Fruit fly (Drosophila melanogaster) whole organism, embryonic: ENCODE data around the gene Glg1.

Experiments used
- Asciz ChIP-seq: fragments of 200-800 bp; sonication (Bioruptor generic); optimal IDR thresholded peaks from 2 replicates; lab custom pipeline; 2017; ENCODE audit warnings: missing biosample characterization, mild to moderate bottlenecking, missing genetic modification characterization, missing genetic modification reagents
- Bteb2 ChIP-seq: fragments of 200-800 bp; sonication (Bioruptor generic); optimal IDR thresholded peaks from 2 replicates; lab custom pipeline; 2016; ENCODE audit warnings: missing biosample characterization, missing genetic modification characterization
- CG1024 ChIP-seq: fragments of 200-800 bp; sonication (Bioruptor generic); IDR thresholded peaks from 2 replicates; pipeline ENCODE4 v1.3.6; 2022; ENCODE audit warnings: missing biosample characterization, missing genetic modification characterization
- CG11085 ChIP-seq: fragments of 200-800 bp; sonication (Bioruptor generic); IDR thresholded peaks from 2 replicates; pipeline ENCODE4 v1.3.6; 2022; ENCODE audit warnings: missing biosample characterization, missing genetic modification characterization
- CG12104 ChIP-seq: fragments of 200-800 bp; sonication (Bioruptor generic); optimal IDR thresholded peaks from 3 replicates; lab custom pipeline; 2016; ENCODE audit warnings: missing biosample characterization, missing genetic modification characterization
- CG12299 ChIP-seq: fragments of 200-800 bp; sonication (Bioruptor generic); optimal IDR thresholded peaks from 2 replicates; lab custom pipeline; 2018; ENCODE audit warnings: missing biosample characterization, mild to moderate bottlenecking, missing genetic modification characterization
- CG13123 ChIP-seq: fragments of 200-800 bp; sonication (Bioruptor generic); optimal IDR thresholded peaks from 2 replicates; lab custom pipeline; 2016; ENCODE audit warnings: missing biosample characterization, missing genetic modification characterization
- CG13424 ChIP-seq: fragments of 200-800 bp; sonication (Bioruptor generic); optimal IDR thresholded peaks from 2 replicates; lab custom pipeline; 2019; ENCODE audit warnings: missing biosample characterization, mild to moderate bottlenecking, missing genetic modification characterization, moderate library complexity
- CG13624 ChIP-seq: fragments of 200-800 bp; sonication (Bioruptor generic); optimal IDR thresholded peaks from 2 replicates; lab custom pipeline; 2016; ENCODE audit warnings: missing biosample characterization, missing genetic modification characterization
- CG13894 ChIP-seq: fragments of 200-800 bp; sonication (Bioruptor generic); optimal IDR thresholded peaks from 3 replicates; lab custom pipeline; 2018; ENCODE audit warnings: missing biosample characterization, mild to moderate bottlenecking, missing genetic modification characterization, moderate library complexity
- CG1647 ChIP-seq: fragments of 200-800 bp; sonication (Bioruptor generic); optimal IDR thresholded peaks from 3 replicates; lab custom pipeline; 2016; ENCODE audit warnings: missing biosample characterization, missing genetic modification characterization
- CG31365 ChIP-seq: fragments of 200-800 bp; sonication (Bioruptor generic); optimal IDR thresholded peaks from 2 replicates; lab custom pipeline; 2018; ENCODE audit warnings: missing biosample characterization, mild to moderate bottlenecking, missing genetic modification characterization
- CG4617 ChIP-seq: fragments of 200-800 bp; sonication (Bioruptor generic); optimal IDR thresholded peaks from 3 replicates; lab custom pipeline; 2016; ENCODE audit warnings: missing biosample characterization, missing genetic modification characterization, borderline replicate concordance
- CG7357 ChIP-seq: fragments of 200-800 bp; sonication (Bioruptor generic); IDR thresholded peaks from 3 replicates; pipeline ENCODE4 v1.3.6; 2022; ENCODE audit warnings: missing biosample characterization, missing genetic modification characterization
- CG7745 ChIP-seq: fragments of 200-800 bp; sonication (Bioruptor generic); optimal IDR thresholded peaks from 2 replicates; lab custom pipeline; 2018; ENCODE audit warnings: missing biosample characterization, mild to moderate bottlenecking, missing genetic modification characterization, moderate library complexity
- CG9932 ChIP-seq: fragments of 200-800 bp; sonication (Bioruptor generic); IDR thresholded peaks from 2 replicates; pipeline ENCODE4 v1.3.6; 2022; ENCODE audit warnings: missing biosample characterization, missing genetic modification characterization
- D ChIP-seq, 2 experiments: fragments of 200-800 bp in 1 of 2; fragments of >200 bp in 1 of 2; sonication (Bioruptor generic) in 1 of 2; optimal IDR thresholded peaks; 2 replicates in 1 of 2; 3 replicates in 1 of 2; lab custom pipeline; 2017; ENCODE audit warnings: mild to moderate bottlenecking in 1 of 2, missing biosample characterization in 1 of 2, missing genetic modification characterization in 1 of 2, missing genetic modification reagents in 1 of 2
- Dref ChIP-seq: fragments of 200-800 bp; sonication (Bioruptor generic); IDR thresholded peaks from 2 replicates; pipeline ENCODE4 v1.3.6; 2022; ENCODE audit warnings: missing biosample characterization, missing genetic modification characterization
- E2f2 ChIP-seq: fragments of 200-800 bp; sonication (Bioruptor generic); IDR thresholded peaks from 2 replicates; pipeline ENCODE4 v1.3.6; 2022; ENCODE audit warnings: missing biosample characterization, missing genetic modification characterization
- Fer1 ChIP-seq: fragments of 200-800 bp; sonication (Bioruptor generic); optimal IDR thresholded peaks from 2 replicates; lab custom pipeline; 2017; ENCODE audit warnings: missing biosample characterization, mild to moderate bottlenecking, missing genetic modification characterization
- Fer3 ChIP-seq: fragments of 200-800 bp; sonication (Bioruptor generic); optimal IDR thresholded peaks from 2 replicates; lab custom pipeline; 2018; ENCODE audit warnings: missing biosample characterization, mild to moderate bottlenecking, missing genetic modification characterization, moderate library complexity
- Jarid2 ChIP-seq: fragments of 200-800 bp; sonication (Bioruptor generic); optimal IDR thresholded peaks from 3 replicates; lab custom pipeline; 2017; ENCODE audit warnings: mild to moderate bottlenecking, missing biosample characterization, missing genetic modification reagents, missing genetic modification characterization
- Lpt ChIP-seq: fragments of >200 bp; optimal IDR thresholded peaks from 2 replicates; lab custom pipeline; 2018; ENCODE audit warnings: missing biosample characterization, missing genetic modification characterization
- Oaz ChIP-seq: fragments of 200-800 bp; sonication (Bioruptor generic); IDR thresholded peaks from 2 replicates; pipeline ENCODE4 v1.3.6; 2022; ENCODE audit warnings: missing biosample characterization, missing genetic modification characterization
- abd-A ChIP-seq: fragments of 200-800 bp; sonication (Bioruptor generic); optimal IDR thresholded peaks from 3 replicates; lab custom pipeline; 2019; ENCODE audit warnings: missing biosample characterization, mild to moderate bottlenecking, missing genetic modification characterization, moderate library complexity
- amos ChIP-seq: fragments of 200-800 bp; sonication (Bioruptor generic); IDR thresholded peaks from 2 replicates; pipeline ENCODE4 v1.3.6; 2022; ENCODE audit warnings: missing biosample characterization, missing genetic modification characterization; ENCODE audit not compliant: partially characterized antibody
- bbx ChIP-seq: fragments of 200-800 bp; sonication (Bioruptor generic); IDR thresholded peaks from 2 replicates; pipeline ENCODE4 v1.3.6; 2022; ENCODE audit warnings: missing biosample characterization, missing genetic modification characterization; ENCODE audit not compliant: partially characterized antibody
- bcd ChIP-seq: fragments of 200-800 bp; sonication (Bioruptor generic); optimal IDR thresholded peaks from 2 replicates; lab custom pipeline; 2017; ENCODE audit warnings: missing biosample characterization, mild to moderate bottlenecking, missing genetic modification characterization
- bigmax ChIP-seq: fragments of 200-800 bp; sonication (Bioruptor generic); optimal IDR thresholded peaks from 2 replicates; lab custom pipeline; 2018; ENCODE audit warnings: missing biosample characterization, mild to moderate bottlenecking, missing genetic modification characterization
- br ChIP-seq: fragments of >200 bp; optimal IDR thresholded peaks from 2 replicates; lab custom pipeline; 2017
- btn ChIP-seq: fragments of 200-800 bp; sonication (Bioruptor generic); optimal IDR thresholded peaks from 2 replicates; lab custom pipeline; 2016; ENCODE audit warnings: missing biosample characterization, missing genetic modification characterization
- chn ChIP-seq: fragments of 200-800 bp; sonication (Bioruptor generic); optimal IDR thresholded peaks from 2 replicates; lab custom pipeline; 2016; ENCODE audit warnings: missing biosample characterization, missing genetic modification characterization
- dati ChIP-seq: fragments of 200-800 bp; sonication (Bioruptor generic); IDR thresholded peaks from 2 replicates; pipeline ENCODE4 v1.3.6; 2022; ENCODE audit warnings: missing biosample characterization, missing genetic modification characterization
- exex ChIP-seq: fragments of 200-800 bp; sonication (Bioruptor generic); optimal IDR thresholded peaks from 4 replicates; lab custom pipeline; 2018; ENCODE audit warnings: missing biosample characterization, mild to moderate bottlenecking, missing genetic modification characterization, moderate library complexity
- ftz-f1 ChIP-seq: fragments of 200-800 bp; sonication (Bioruptor generic); optimal IDR thresholded peaks from 2 replicates; lab custom pipeline; 2016; ENCODE audit warnings: missing biosample characterization, missing genetic modification characterization
- gcm ChIP-seq: fragments of 200-800 bp; sonication (Bioruptor generic); optimal IDR thresholded peaks from 2 replicates; lab custom pipeline; 2019; ENCODE audit warnings: missing biosample characterization, mild to moderate bottlenecking, missing genetic modification characterization, moderate library complexity
- gsb ChIP-seq: fragments of 200-800 bp; sonication (Bioruptor generic); IDR thresholded peaks from 2 replicates; pipeline ENCODE4 v1.3.6; 2022; ENCODE audit warnings: missing biosample characterization, missing genetic modification characterization
- h ChIP-seq: fragments of >200 bp; optimal IDR thresholded peaks from 2 replicates; lab custom pipeline; 2017
- ham ChIP-seq: fragments of 200-800 bp; sonication (Bioruptor generic); IDR thresholded peaks from 2 replicates; pipeline ENCODE4 v1.3.6; 2022; ENCODE audit warnings: missing biosample characterization, missing genetic modification characterization
- kah ChIP-seq: fragments of 200-800 bp; sonication (Bioruptor generic); optimal IDR thresholded peaks from 2 replicates; lab custom pipeline; 2018; ENCODE audit warnings: missing biosample characterization, mild to moderate bottlenecking, missing genetic modification characterization
- mirr ChIP-seq: fragments of 200-800 bp; sonication (Bioruptor generic); optimal IDR thresholded peaks from 3 replicates; lab custom pipeline; 2018; ENCODE audit warnings: missing biosample characterization, mild to moderate bottlenecking, missing genetic modification characterization
- mld ChIP-seq: fragments of 200-800 bp; sonication (Bioruptor generic); IDR thresholded peaks from 3 replicates; pipeline ENCODE4 v1.3.6; 2022; ENCODE audit warnings: missing biosample characterization, missing genetic modification characterization; ENCODE audit not compliant: partially characterized antibody
- sc ChIP-seq, 3 experiments: fragments of >200 bp in 2 of 3; fragments of 200-800 bp in 1 of 3; sonication (Bioruptor generic) in 1 of 3; optimal IDR thresholded peaks; 2 replicates in 2 of 3; 3 replicates in 1 of 3; lab custom pipeline; 2017; ENCODE audit warnings: mild to moderate bottlenecking in 1 of 3, missing biosample characterization in 1 of 3, missing genetic modification characterization in 1 of 3, missing genetic modification reagents in 1 of 3
- sd ChIP-seq: fragments of 200-800 bp; sonication (Bioruptor generic); optimal IDR thresholded peaks from 3 replicates; lab custom pipeline; 2018; ENCODE audit warnings: missing biosample characterization, mild to moderate bottlenecking, missing genetic modification characterization, moderate library complexity
- slbo ChIP-seq: fragments of 200-800 bp; sonication (Bioruptor generic); IDR thresholded peaks from 2 replicates; pipeline ENCODE4 v1.3.6; 2022; ENCODE audit warnings: missing biosample characterization, missing genetic modification characterization
- so ChIP-seq: fragments of 200-800 bp; sonication (Bioruptor generic); IDR thresholded peaks from 3 replicates; pipeline ENCODE4 v1.3.6; 2022; ENCODE audit warnings: missing biosample characterization, missing genetic modification characterization
- unc-4 ChIP-seq: fragments of 200-800 bp; sonication (Bioruptor generic); IDR thresholded peaks from 2 replicates; pipeline ENCODE4 v1.3.6; 2022; ENCODE audit warnings: missing biosample characterization, missing genetic modification characterization; ENCODE audit not compliant: partially characterized antibody
- vnd ChIP-seq: fragments of 200-800 bp; sonication (Bioruptor generic); IDR thresholded peaks from 3 replicates; pipeline ENCODE4 v1.3.6; 2022; ENCODE audit warnings: missing biosample characterization, missing genetic modification characterization; ENCODE audit not compliant: partially characterized antibody

Gene Glg1

DNA sequence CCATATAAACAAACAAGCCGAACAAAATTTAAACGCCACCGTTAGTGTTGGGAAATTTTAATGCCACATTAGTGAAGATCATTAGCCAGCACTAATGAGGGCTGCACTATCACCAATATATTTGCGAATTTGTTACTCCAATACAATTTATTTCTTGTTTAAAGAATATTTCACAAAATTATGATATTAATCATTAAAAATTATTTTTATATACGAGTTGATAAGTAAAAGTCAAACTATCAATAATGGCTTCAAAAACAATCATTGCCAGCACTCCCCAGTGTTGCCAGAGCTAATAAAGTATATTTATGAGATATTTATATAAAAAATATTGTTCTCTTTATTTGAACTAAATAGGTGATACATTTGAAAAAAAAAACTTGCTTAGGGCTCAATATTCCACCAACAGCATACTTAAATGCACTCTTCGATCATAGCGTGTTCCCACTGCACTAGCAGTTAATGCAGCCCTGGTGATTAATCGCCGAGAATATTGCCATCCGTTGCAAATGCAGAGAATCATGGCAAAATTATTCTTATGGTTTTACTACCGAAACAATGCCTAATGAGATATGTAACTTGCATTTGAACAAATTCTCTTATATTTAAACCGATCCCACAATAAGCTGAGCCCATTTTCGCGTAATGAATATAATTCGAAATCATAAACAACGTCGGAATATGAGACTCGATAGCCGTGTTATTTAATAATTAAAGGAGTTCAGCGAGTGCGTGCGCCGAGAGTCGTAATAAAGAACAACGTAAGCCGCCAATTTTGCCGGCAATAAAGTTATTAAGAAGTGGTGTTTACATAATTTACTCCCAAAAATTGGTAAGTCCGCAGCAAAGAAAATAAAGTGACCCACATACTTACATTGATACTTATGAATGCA lies 8.7 kb upstream of the Glg1 start, which contains the start of the genes SAK and Cdk12 (continued):
- peak; percentile 36 for TF ChIP-seq CG7745
- peak; percentile 80 for TF ChIP-seq Oaz
- TF ChIP-seq Dref (GFP tag; lab: Robert Waterston, UW) = peak; percentile 50
- peak; percentile 97 for TF ChIP-seq CG7357 (GFP tag; lab: Robert Waterston, UW)
- TF ChIP-seq slbo (GFP tag; lab: Robert Waterston, UW) = peak; percentile 92
- TF ChIP-seq D (optimal IDR thresholded peaks at IDR 0.05; lab: Kevin White, UChicago) = no peak
- TF ChIP-seq D (GFP tag; optimal IDR thresholded peaks at IDR 0.05; lab: Kevin White, UChicago) = peak; percentile 81
- peak; percentile 87 for TF ChIP-seq CG13894 (tag; lab: Kevin White, UChicago)
- TF ChIP-seq abd-A (tag; lab: Kevin White, UChicago) = peak; percentile 77
- TF ChIP-seq CG13624 (GFP tag; lab: Kevin White, UChicago) = peak; percentile 49
- TF ChIP-seq CG1024 (GFP tag; lab: Robert Waterston, UW) = peak; percentile 77
- peak; percentile 32 for TF ChIP-seq CG13123
- TF ChIP-seq Asciz (GFP tag; lab: Kevin White, UChicago) = peak; percentile 70
- peak; percentile 52 for TF ChIP-seq amos (GFP tag; lab: Robert Waterston, UW)
- TF ChIP-seq CG11085 = peak; percentile 81
- TF ChIP-seq ham = peak; percentile 24; the same call in 1 of the 2 replicates
- TF ChIP-seq Fer1 = peak; percentile 79
- TF ChIP-seq mirr (GFP tag; lab: Kevin White, UChicago) = peak; percentile 50
- TF ChIP-seq Bteb2 (GFP tag; lab: Kevin White, UChicago) = no peak
- no peak for TF ChIP-seq bigmax (GFP tag; lab: Kevin White, UChicago)
- TF ChIP-seq unc-4 = peak; percentile 37; the same call in 1 of the 2 replicates
- TF ChIP-seq CG12104 (GFP tag; lab: Kevin White, UChicago) = peak; percentile 91
- TF ChIP-seq CG12299 (tag; lab: Kevin White, UChicago) = peak; percentile 77
- peak; percentile 45; the same call in 1 of the 2 replicates for TF ChIP-seq dati (GFP tag; lab: Robert Waterston, UW)
- TF ChIP-seq Jarid2 = no peak
- peak; percentile 65 for TF ChIP-seq kah (GFP tag; lab: Kevin White, UChicago)
- peak; percentile 82 for TF ChIP-seq Fer3 (tag; lab: Kevin White, UChicago)
- peak; percentile 47 for TF ChIP-seq chn
- TF ChIP-seq h (lab: Kevin White, UChicago) = no peak
- no peak for TF ChIP-seq ftz-f1 (GFP tag; lab: Kevin White, UChicago)
- TF ChIP-seq CG4617 (GFP tag; lab: Kevin White, UChicago) = peak; percentile 80
- TF ChIP-seq br (lab: Kevin White, UChicago) = no peak
- TF ChIP-seq Lpt (GFP tag; lab: Kevin White, UChicago) = no peak
- TF ChIP-seq CG13424 (tag; lab: Kevin White, UChicago) = peak; percentile 90
- peak; percentile 91 for TF ChIP-seq bcd (GFP tag; lab: Kevin White, UChicago)
- TF ChIP-seq E2f2 = peak; percentile 83
- TF ChIP-seq bbx (GFP tag; lab: Robert Waterston, UW) = no peak
- TF ChIP-seq CG9932 = peak; percentile 90
- TF ChIP-seq btn = peak; percentile 1
- TF ChIP-seq CG1647 (GFP tag; lab: Kevin White, UChicago) = peak; percentile 30
- TF ChIP-seq mld (GFP tag; lab: Robert Waterston, UW) = no peak
- no peak for TF ChIP-seq sc (optimal IDR thresholded peaks at IDR 0.05; lab: Kevin White, UChicago)
- TF ChIP-seq sc (GFP tag; optimal IDR thresholded peaks at IDR 0.05; lab: Kevin White, UChicago) = peak; percentile 77
- TF ChIP-seq vnd (GFP tag; lab: Robert Waterston, UW) = 0 out of 3 replicates have a peak, but pooled peaks have one; percentile 39
- peak; percentile 79 for TF ChIP-seq gsb (GFP tag; lab: Robert Waterston, UW)
- peak; percentile 22 for TF ChIP-seq CG31365 (tag; lab: Kevin White, UChicago)
- peak; percentile 76 for TF ChIP-seq gcm (GFP tag; lab: Kevin White, UChicago)
- peak; percentile 69 for TF ChIP-seq exex (tag; lab: Kevin White, UChicago)
- peak; percentile 43 for TF ChIP-seq sd
- peak; percentile 87 for TF ChIP-seq so
